Fruit fly (Drosophila melanogaster): ENCODE measurements around the gene CG14443.

CG14443 gene

DNA sequence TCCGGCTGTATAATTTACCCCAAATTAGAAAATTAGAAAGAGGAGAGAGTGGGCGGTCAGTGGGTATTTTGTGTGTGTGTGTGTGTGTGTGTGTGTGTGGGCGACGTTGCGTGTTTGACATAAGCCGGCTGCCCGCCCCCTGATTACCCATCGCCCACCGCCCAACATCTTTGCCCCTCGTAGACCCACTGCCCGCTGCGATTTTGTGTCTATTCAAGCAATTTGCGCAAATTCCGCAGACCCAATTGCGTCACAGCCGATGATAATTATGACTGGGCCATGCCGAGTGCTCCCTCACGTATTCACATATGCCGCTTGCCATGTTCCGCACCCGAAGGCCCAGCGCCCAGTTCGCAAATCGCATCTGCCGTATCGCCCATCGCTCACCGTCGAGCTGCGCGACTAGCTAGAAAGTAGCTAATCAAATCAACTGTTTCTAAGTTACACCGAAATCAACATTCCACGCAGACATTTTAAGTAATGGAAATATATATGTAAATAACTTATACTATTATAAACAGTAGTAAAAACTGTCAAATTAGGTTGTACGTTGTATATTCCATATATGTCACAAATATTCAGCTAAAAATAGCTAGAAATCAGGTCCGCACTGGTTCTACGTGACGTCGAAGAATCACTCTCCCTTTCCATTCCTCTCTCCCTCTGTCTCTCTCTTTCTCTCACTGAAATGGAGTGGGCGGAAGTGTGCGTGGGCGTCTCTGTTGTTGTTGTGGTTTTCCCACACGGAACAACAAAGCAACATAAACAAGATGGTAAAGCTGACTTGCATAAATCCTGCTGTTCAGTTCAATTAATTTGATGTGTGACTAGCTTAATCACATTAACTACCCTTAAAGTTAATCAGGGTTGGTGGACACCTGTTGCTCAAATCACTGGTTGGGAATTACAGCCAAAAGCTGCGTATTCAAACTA is 23.1 kb downstream of the CG14443 start (continued):
- TF ChIP-seq CG2199 (GFP tag; IDR thresholded peaks at IDR 0.05) (no peak), CG8089 (GFP tag; optimal IDR thresholded peaks at IDR 0.05) (no peak), BtbVII (GFP tag; optimal IDR thresholded peaks at IDR 0.05) (peak; percentile 76), CG17385 (GFP tag; optimal IDR thresholded peaks at IDR 0.05) (peak; percentile 40), CG3838 (GFP tag; optimal IDR thresholded peaks at IDR 0.05) (no peak), CG18262 (tag; optimal IDR thresholded peaks at IDR 0.05) (peak; percentile 61), NfI (GFP tag; optimal IDR thresholded peaks at IDR 0.05) (peak; percentile 31), CG8388 (GFP tag; optimal IDR thresholded peaks at IDR 0.05) (peak; percentile 37), CG12659 (GFP tag; optimal IDR thresholded peaks at IDR 0.05) (peak; percentile 30), CG2712 (tag; optimal IDR thresholded peaks at IDR 0.05) (peak; percentile 58), CG32772 (GFP tag; IDR thresholded peaks at IDR 0.05) (no peak), CG12155 (GFP tag; optimal IDR thresholded peaks at IDR 0.05) (peak; percentile 2), Hr3 (GFP tag; optimal IDR thresholded peaks at IDR 0.05) (peak; percentile 10), CG30020 (tag; optimal IDR thresholded peaks at IDR 0.05) (peak; percentile 7), Asciz (GFP tag; optimal IDR thresholded peaks at IDR 0.05) (peak; percentile 41), Drgx (GFP tag; IDR thresholded peaks at IDR 0.05) (peak; percentile 44; the same call in 1 of the 2 replicates), Atf6 (GFP tag; IDR thresholded peaks at IDR 0.05) (peak; percentile 51; the same call in 1 of the 2 replicates), Fer3 (tag; optimal IDR thresholded peaks at IDR 0.05) (peak; percentile 71), CG18599 (GFP tag; optimal IDR thresholded peaks at IDR 0.05) (peak; percentile 78), CG14710 (tag; optimal IDR thresholded peaks at IDR 0.05) (peak; percentile 32), twi (tag; optimal IDR thresholded peaks at IDR 0.05) (peak; percentile 24), CG9817 (tag; optimal IDR thresholded peaks at IDR 0.05) (peak; percentile 37), CG10209 (GFP tag; optimal IDR thresholded peaks at IDR 0.05) (peak; percentile 39), tll (GFP tag; optimal IDR thresholded peaks at IDR 0.05) (peak in 1 of 2 experiments; percentile 38), Oaz (GFP tag; IDR thresholded peaks at IDR 0.05) (no peak), pita (GFP tag; optimal IDR thresholded peaks at IDR 0.05) (no peak), CG5245 (GFP tag; optimal IDR thresholded peaks at IDR 0.05) (no peak), CG1233 (GFP tag; optimal IDR thresholded peaks at IDR 0.05) (peak; percentile 33), Sox100B (GFP tag; optimal IDR thresholded peaks at IDR 0.05) (peak; percentile 22), bcd (GFP tag; optimal IDR thresholded peaks at IDR 0.05) (peak; percentile 3), CG9437 (GFP tag; optimal IDR thresholded peaks at IDR 0.05) (peak; percentile 4), Hr51 (GFP tag; optimal IDR thresholded peaks at IDR 0.05) (peak in 1 of 2 experiments; percentile 62), CG10267 (tag; optimal IDR thresholded peaks at IDR 0.05) (peak; percentile 48), stc (GFP tag; IDR thresholded peaks at IDR 0.05) (0 out of 2 replicates have a peak, but pooled peaks have one; percentile 10), D19A (tag; optimal IDR thresholded peaks at IDR 0.05) (peak; percentile 42), exex (tag; optimal IDR thresholded peaks at IDR 0.05) (peak; percentile 68), caup (GFP tag; optimal IDR thresholded peaks at IDR 0.05; ENCODE audit: severe bottlenecking) (peak; percentile 57), Med (GFP tag) (peak; percentile 21), scrt (GFP tag; optimal IDR thresholded peaks at IDR 0.05) (peak; percentile 59), Nf-YC (tag; optimal IDR thresholded peaks at IDR 0.05) (peak; percentile 59), lov (optimal IDR thresholded peaks at IDR 0.05) (no peak), lov (GFP tag; IDR thresholded peaks at IDR 0.05) (no peak), unpg (GFP tag; optimal IDR thresholded peaks at IDR 0.05) (peak; percentile 56), CG10366 (GFP tag; IDR thresholded peaks at IDR 0.05) (0 out of 2 replicates have a peak, but pooled peaks have one; percentile 17), CG6254 (GFP tag; optimal IDR thresholded peaks at IDR 0.05) (peak; percentile 25), nau (GFP tag; optimal IDR thresholded peaks at IDR 0.05) (peak; percentile 33), wek (GFP tag; optimal IDR thresholded peaks at IDR 0.05) (no peak)

Measured in whole organism, embryonic.